Fruit fly (Drosophila melanogaster) whole organism, adult: ENCODE data around the gene Bap60.

ENCODE experiments used
- CG11617 ChIP-seq: fragments of 200-800 bp; sonication (Bioruptor generic); optimal IDR thresholded peaks from 2 replicates; lab custom pipeline; 2017; ENCODE audit warnings: mild to moderate bottlenecking, missing biosample characterization, missing genetic modification reagents, missing genetic modification characterization
- CG12768 ChIP-seq: fragments of 200-800 bp; sonication (Bioruptor generic); optimal IDR thresholded peaks from 2 replicates; lab custom pipeline; 2017; ENCODE audit warnings: missing biosample characterization, missing genetic modification characterization, mild to moderate bottlenecking, moderate library complexity, missing genetic modification reagents
- CG14711 ChIP-seq: fragments of 200-800 bp; sonication (Bioruptor generic); optimal IDR thresholded peaks from 2 replicates; lab custom pipeline; 2018; ENCODE audit warnings: missing biosample characterization, mild to moderate bottlenecking, missing genetic modification characterization, moderate library complexity
- CG1620 ChIP-seq: fragments of 200-800 bp; sonication (Bioruptor generic); optimal IDR thresholded peaks from 2 replicates; lab custom pipeline; 2016; ENCODE audit warnings: missing biosample characterization, missing genetic modification characterization
- CG33017 ChIP-seq: fragments of 200-800 bp; sonication (Bioruptor generic); optimal IDR thresholded peaks from 2 replicates; lab custom pipeline; 2018; ENCODE audit warnings: missing biosample characterization, mild to moderate bottlenecking, missing genetic modification characterization, moderate library complexity
- CG5204 ChIP-seq: fragments of 200-800 bp; sonication (Bioruptor generic); optimal IDR thresholded peaks from 2 replicates; lab custom pipeline; 2016; ENCODE audit warnings: missing biosample characterization, missing genetic modification characterization
- CG7045 ChIP-seq: fragments of 200-800 bp; sonication (Bioruptor generic); optimal IDR thresholded peaks from 2 replicates; lab custom pipeline; 2017; ENCODE audit warnings: missing biosample characterization, mild to moderate bottlenecking, missing genetic modification characterization
- CG7101 ChIP-seq: fragments of 200-800 bp; sonication (Bioruptor generic); optimal IDR thresholded peaks from 2 replicates; lab custom pipeline; 2018; ENCODE audit warnings: missing biosample characterization, mild to moderate bottlenecking, missing genetic modification characterization, moderate library complexity
- Clk ChIP-seq: fragments of 200-800 bp; sonication (Bioruptor generic); optimal IDR thresholded peaks from 2 replicates; lab custom pipeline; 2017; ENCODE audit warnings: missing biosample characterization, missing genetic modification characterization
- Crg-1 ChIP-seq: fragments of 200-800 bp; sonication (Bioruptor generic); optimal IDR thresholded peaks from 2 replicates; lab custom pipeline; 2016; ENCODE audit warnings: missing biosample characterization, missing genetic modification characterization
- Hr96 ChIP-seq: fragments of 200-800 bp; sonication (Bioruptor generic); optimal IDR thresholded peaks from 2 replicates; lab custom pipeline; 2016; ENCODE audit warnings: missing biosample characterization, missing genetic modification characterization
- Mnt ChIP-seq: fragments of 200-800 bp; sonication (Bioruptor generic); optimal IDR thresholded peaks from 2 replicates; lab custom pipeline; 2016; ENCODE audit warnings: missing biosample characterization, mild to moderate bottlenecking, missing genetic modification characterization
- bab1 ChIP-seq: fragments of 200-800 bp; sonication (Bioruptor generic); optimal IDR thresholded peaks from 3 replicates; lab custom pipeline; 2019; ENCODE audit warnings: missing biosample characterization, mild to moderate bottlenecking, missing genetic modification characterization, moderate library complexity
- cic ChIP-seq: fragments of 200-800 bp; sonication (Bioruptor generic); optimal IDR thresholded peaks from 2 replicates; lab custom pipeline; 2017; ENCODE audit warnings: missing biosample characterization, mild to moderate bottlenecking, missing genetic modification characterization, moderate library complexity
- cnc ChIP-seq, 2 experiments: fragments of >200 bp; optimal IDR thresholded peaks; 2 replicates each; lab custom pipeline; 2017
- kay ChIP-seq: fragments of 200-800 bp; sonication (Bioruptor generic); peaks from one replicate; lab custom pipeline; 2016; ENCODE audit warnings: missing biosample characterization, missing genetic modification characterization, borderline replicate concordance
- ovo ChIP-seq: fragments of 200-800 bp; sonication (Bioruptor generic); optimal IDR thresholded peaks from 2 replicates; lab custom pipeline; 2016; ENCODE audit warnings: missing biosample characterization, missing genetic modification characterization
- pad ChIP-seq: fragments of 200-800 bp; sonication (Bioruptor generic); optimal IDR thresholded peaks from 3 replicates; lab custom pipeline; 2017; ENCODE audit warnings: missing biosample characterization, missing genetic modification characterization, mild to moderate bottlenecking, moderate library complexity, missing genetic modification reagents
- tj ChIP-seq: fragments of 200-800 bp; sonication (Bioruptor generic); optimal IDR thresholded peaks from 3 replicates; lab custom pipeline; 2017; ENCODE audit warnings: missing biosample characterization, mild to moderate bottlenecking, missing genetic modification characterization, moderate library complexity
- toe ChIP-seq: fragments of 200-800 bp; sonication (Bioruptor generic); optimal IDR thresholded peaks from 2 replicates; lab custom pipeline; 2016; ENCODE audit warnings: missing biosample characterization, missing genetic modification characterization

Bap60 gene

dm6 chrX:13131063-13131773 lies 28.1 kb downstream of the Bap60 start:
- TF ChIP-seq bab1 (GFP tag; lab: Kevin White, UChicago) (peak; percentile 96), Hr96 (peak; percentile 99), CG12768 (peak; percentile 98), toe (GFP tag; lab: Kevin White, UChicago) (peak; percentile 92), CG11617 (GFP tag; lab: Kevin White, UChicago) (peak; percentile 98), CG7045 (GFP tag; lab: Kevin White, UChicago) (peak; percentile 97), Crg-1 (GFP tag; lab: Kevin White, UChicago) (peak; percentile 98), CG1620 (GFP tag; lab: Kevin White, UChicago) (peak; percentile 99), Mnt (GFP tag; lab: Kevin White, UChicago) (peak; percentile 97), kay (no peak), CG33017 (tag; lab: Kevin White, UChicago) (peak; percentile 97), CG7101 (tag; lab: Kevin White, UChicago) (peak; percentile 99), ovo (peak; percentile 90), tj (GFP tag; lab: Kevin White, UChicago) (peak; percentile 96), CG14711 (tag; lab: Kevin White, UChicago) (peak; percentile 96), pad (peak; percentile 97), cnc (optimal IDR thresholded peaks at IDR 0.05; lab: Kevin White, UChicago) (no peak), Clk (peak; percentile 97), cic (GFP tag; lab: Kevin White, UChicago) (peak; percentile 91), CG5204 (GFP tag; lab: Kevin White, UChicago) (peak; percentile 96)

dm6 chrX:13130175-13130822 lies 29.0 kb downstream of the Bap60 start:
- TF ChIP-seq bab1 (GFP tag; lab: Kevin White, UChicago) (no peak), cic (GFP tag; lab: Kevin White, UChicago) (no peak), CG11617 (GFP tag; lab: Kevin White, UChicago) (no peak), Hr96 (peak; percentile 5), CG5204 (GFP tag; lab: Kevin White, UChicago) (peak; percentile 60), CG7045 (GFP tag; lab: Kevin White, UChicago) (peak; percentile 52), toe (GFP tag; lab: Kevin White, UChicago) (peak; percentile 42), Clk (no peak), ovo (no peak), Crg-1 (GFP tag; lab: Kevin White, UChicago) (no peak), cnc (optimal IDR thresholded peaks at IDR 0.05; lab: Kevin White, UChicago) (no peak), CG7101 (tag; lab: Kevin White, UChicago) (peak; percentile 37), tj (GFP tag; lab: Kevin White, UChicago) (no peak), CG1620 (GFP tag; lab: Kevin White, UChicago) (no peak), kay (peak; percentile 56), CG14711 (tag; lab: Kevin White, UChicago) (peak; percentile 35), Mnt (GFP tag; lab: Kevin White, UChicago) (no peak), CG12768 (no peak), pad (no peak), CG33017 (tag; lab: Kevin White, UChicago) (no peak)

DNA sequence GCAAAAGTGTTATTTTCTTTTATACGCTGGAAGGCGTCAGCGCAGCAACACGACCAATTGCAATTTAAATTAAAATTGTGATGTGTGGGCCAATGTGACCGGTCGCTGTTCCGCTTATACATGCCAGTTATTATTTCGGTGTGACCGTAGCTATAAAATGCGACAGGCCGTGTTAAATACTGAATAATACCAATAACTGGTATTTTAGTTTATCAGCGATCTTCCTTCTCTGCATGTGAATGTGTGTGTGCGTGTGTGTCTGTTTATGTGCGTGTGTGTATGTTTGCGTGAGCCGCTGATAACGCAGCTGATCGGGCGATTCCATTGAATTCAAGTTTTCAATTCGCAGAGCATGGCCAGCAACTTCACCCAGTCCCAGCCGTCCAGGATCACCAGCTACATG lies 30.6 kb downstream of the Bap60 start, which contains the start of the genes CG32638, CG15717 and MFS10:
Gene CG32638 (minus strand): TSS at position 45 of the 403 bp plus-strand sequence.
Gene CG15717 (plus strand): TSS at position 203 of the 403 bp plus-strand sequence.
Gene MFS10 (plus strand): TSS at position 269 of the 403 bp plus-strand sequence.
- peak; percentile 14 for TF ChIP-seq CG14711 (tag; lab: Kevin White, UChicago)
- TF ChIP-seq cic (GFP tag; lab: Kevin White, UChicago): peak; percentile 68
- no peak for TF ChIP-seq Crg-1 (GFP tag; lab: Kevin White, UChicago)
- peak; percentile 68 for TF ChIP-seq bab1 (GFP tag; lab: Kevin White, UChicago)
- no peak for TF ChIP-seq ovo
- peak; percentile 33 for TF ChIP-seq tj (GFP tag; lab: Kevin White, UChicago)
- no peak for TF ChIP-seq CG33017 (tag; lab: Kevin White, UChicago)
- peak; percentile 67 for TF ChIP-seq Mnt (GFP tag; lab: Kevin White, UChicago)
- peak; percentile 52 for TF ChIP-seq CG7101 (tag; lab: Kevin White, UChicago)
- no peak for TF ChIP-seq CG11617 (GFP tag; lab: Kevin White, UChicago)

- peak; percentile 14 for TF ChIP-seq CG14711 (tag; lab: Kevin White, UChicago)
- TF ChIP-seq ovo: peak; percentile 60
- TF ChIP-seq pad: peak; percentile 39
- no peak for TF ChIP-seq CG12768
- no peak for TF ChIP-seq CG5204 (GFP tag; lab: Kevin White, UChicago)
These were observed 31.1 kb downstream of the Bap60 start for dm6 chrX:13127973-13128749.

DNA sequence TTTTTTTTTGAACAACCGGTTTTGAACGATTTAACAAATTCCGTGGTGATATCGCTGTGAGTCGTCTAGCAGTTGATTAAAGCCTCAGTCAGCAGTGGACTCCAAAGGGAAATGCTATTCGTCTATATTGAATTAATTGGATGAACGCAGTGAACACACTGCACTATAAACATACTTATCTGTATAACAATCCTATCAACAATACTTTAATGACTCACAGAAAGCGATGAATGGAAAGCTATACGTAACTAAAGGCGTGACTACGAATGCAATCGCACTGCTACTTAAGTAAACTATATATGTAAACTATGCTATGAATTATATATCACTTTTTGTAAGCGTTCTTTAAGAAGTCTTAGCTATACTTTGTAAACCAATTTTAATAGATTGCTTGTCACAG lies 33.7 kb downstream of the Bap60 start:
- TF ChIP-seq CG14711 (tag; lab: Kevin White, UChicago) (peak; percentile 11), Crg-1 (GFP tag; lab: Kevin White, UChicago) (no peak), cic (GFP tag; lab: Kevin White, UChicago) (peak; percentile 91), kay (peak; percentile 96), CG7101 (tag; lab: Kevin White, UChicago) (peak; percentile 30)
